Worm (Caenorhabditis elegans) whole organism, L1 larva: Measurements from ENCODE around the gene F10C1.23.

ENCODE experiments used
- C16A3.4 ChIP-seq: fragments of 150-350 bp; optimal IDR thresholded peaks from 2 replicates; lab custom pipeline; 2014; ENCODE audit warnings: missing biosample characterization, missing genetic modification characterization
- Y116A8C.19 ChIP-seq: sonication (generic microtip); optimal IDR thresholded peaks from 2 replicates; lab custom pipeline; 2016; ENCODE audit warnings: missing compliant biosample characterization, missing genetic modification characterization, borderline replicate concordance
- aha-1 ChIP-seq: fragments of 150-350 bp; optimal IDR thresholded peaks from 2 replicates; lab custom pipeline; 2014; ENCODE audit warnings: missing biosample characterization, missing genetic modification characterization
- aly-2 ChIP-seq: fragments of 150-350 bp; optimal IDR thresholded peaks from 2 replicates; lab custom pipeline; 2014; ENCODE audit warnings: missing biosample characterization, missing genetic modification characterization
- ceh-63 ChIP-seq: fragments of 200-800 bp; sonication (Bioruptor generic); optimal IDR thresholded peaks from 2 replicates; lab custom pipeline; 2018; ENCODE audit warnings: mild to moderate bottlenecking, missing genetic modification characterization, missing compliant biosample characterization
- ceh-8 ChIP-seq: fragments of 200-800 bp; sonication (Bioruptor generic); optimal IDR thresholded peaks from 2 replicates; lab custom pipeline; 2018; ENCODE audit warnings: mild to moderate bottlenecking, missing genetic modification characterization, moderate library complexity, missing compliant biosample characterization
- ceh-82 ChIP-seq, 3 experiments: fragments of 150-350 bp in 1 of 3; sonication (generic microtip) in 2 of 3; optimal IDR thresholded peaks; 2 replicates each; lab custom pipeline; 2014 to 2017; ENCODE audit warnings: missing biosample characterization in 3 of 3, missing genetic modification characterization in 3 of 3
- dpl-1 ChIP-seq, 3 experiments: fragments of 150-350 bp in 2 of 3; sonication (generic microtip) in 1 of 3; optimal IDR thresholded peaks; 2 replicates each; lab custom pipeline; 2014 to 2017; ENCODE audit warnings: missing biosample characterization in 3 of 3, missing genetic modification characterization in 3 of 3, missing genetic modification reagents in 3 of 3
- efl-1 ChIP-seq, 4 experiments: fragments of 150-350 bp; optimal IDR thresholded peaks in 3 of 4; peaks in 1 of 4; 1 replicate in 1 of 4; 2 replicates in 3 of 4; lab custom pipeline; 2014; ENCODE audit warnings: missing biosample characterization in 2 of 4, missing genetic modification characterization in 2 of 4, missing genetic modification reagents in 2 of 4
- egl-27 ChIP-seq, 2 experiments: fragments of 150-350 bp in 1 of 2; sonication (generic microtip); optimal IDR thresholded peaks; 3 replicates each; lab custom pipeline; 2017 to 2018; ENCODE audit warnings: missing biosample characterization in 2 of 2, missing genetic modification characterization in 2 of 2, missing genetic modification reagents in 2 of 2
- ets-5 ChIP-seq: fragments of 200-800 bp; sonication (Bioruptor generic); IDR thresholded peaks from 2 replicates; pipeline ENCODE4 v1.3.6; 2022; ENCODE audit warnings: missing genetic modification characterization, missing compliant biosample characterization
- fkh-10 ChIP-seq: sonication (generic microtip); optimal IDR thresholded peaks from 2 replicates; lab custom pipeline; 2017; ENCODE audit warnings: missing biosample characterization, missing genetic modification reagents, missing genetic modification characterization
- fkh-8 ChIP-seq: sonication (generic microtip); optimal IDR thresholded peaks from 2 replicates; lab custom pipeline; 2016; ENCODE audit warnings: mild to moderate bottlenecking, missing genetic modification characterization, missing compliant biosample characterization
- fos-1 ChIP-seq: fragments of 150-350 bp; optimal IDR thresholded peaks from 2 replicates; lab custom pipeline; 2014; ENCODE audit warnings: missing biosample characterization, missing genetic modification characterization
- hlh-4 ChIP-seq: sonication (generic microtip); optimal IDR thresholded peaks from 2 replicates; lab custom pipeline; 2016; ENCODE audit warnings: mild to moderate bottlenecking, missing genetic modification characterization, missing compliant biosample characterization
- isw-1 ChIP-seq: fragments of 200-800 bp; sonication (Bioruptor generic); IDR thresholded peaks from 2 replicates; pipeline ENCODE4 v1.3.6; 2022; ENCODE audit warnings: missing genetic modification characterization, missing compliant biosample characterization
- lin-13 ChIP-seq: fragments of 150-350 bp; optimal IDR thresholded peaks from 2 replicates; lab custom pipeline; 2014; ENCODE audit warnings: missing biosample characterization, missing genetic modification reagents, missing genetic modification characterization
- lin-14 ChIP-seq: fragments of 200-800 bp; sonication (Bioruptor generic); optimal IDR thresholded peaks from 2 replicates; lab custom pipeline; 2018; ENCODE audit warnings: mild to moderate bottlenecking, missing genetic modification characterization, moderate library complexity, missing compliant biosample characterization
- lin-15B ChIP-seq: fragments of 150-350 bp; sonication (generic microtip); optimal IDR thresholded peaks from 3 replicates; lab custom pipeline; 2014; ENCODE audit warnings: missing biosample characterization, missing genetic modification characterization
- lin-39 ChIP-seq: fragments of 150-350 bp; optimal IDR thresholded peaks from 2 replicates; lab custom pipeline; 2014; ENCODE audit warnings: missing biosample characterization, missing genetic modification reagents, missing genetic modification characterization
- lsy-2 ChIP-seq, 2 experiments: fragments of 150-350 bp; optimal IDR thresholded peaks; 2 replicates each; lab custom pipeline; 2014; ENCODE audit warnings: missing biosample characterization in 2 of 2, missing genetic modification characterization in 2 of 2
- mab-9 ChIP-seq: fragments of 200-800 bp; sonication (Bioruptor generic); IDR thresholded peaks from 2 replicates; pipeline ENCODE4 v1.3.6; 2022; ENCODE audit warnings: missing genetic modification reagents, missing genetic modification characterization, missing compliant biosample characterization
- mep-1 ChIP-seq: fragments of 150-350 bp; optimal IDR thresholded peaks from 2 replicates; lab custom pipeline; 2014; ENCODE audit warnings: missing biosample characterization, missing genetic modification characterization
- nhr-11 ChIP-seq: fragments of 150-350 bp; optimal IDR thresholded peaks from 2 replicates; lab custom pipeline; 2014; ENCODE audit warnings: missing biosample characterization, missing genetic modification characterization
- nhr-12 ChIP-seq: sonication (generic microtip); optimal IDR thresholded peaks from 2 replicates; lab custom pipeline; 2017; ENCODE audit warnings: missing biosample characterization, missing genetic modification characterization
- nhr-20 ChIP-seq: sonication (generic microtip); optimal IDR thresholded peaks from 2 replicates; lab custom pipeline; 2016; ENCODE audit warnings: mild to moderate bottlenecking, missing genetic modification characterization, missing compliant biosample characterization
- nhr-28 ChIP-seq: fragments of 150-350 bp; optimal IDR thresholded peaks from 2 replicates; lab custom pipeline; 2014; ENCODE audit warnings: missing biosample characterization, missing genetic modification characterization
- nhr-47 ChIP-seq: sonication (generic microtip); optimal IDR thresholded peaks from 2 replicates; lab custom pipeline; 2016; ENCODE audit warnings: mild to moderate bottlenecking, missing genetic modification characterization, moderate library complexity, missing compliant biosample characterization
- nhr-71 ChIP-seq: sonication (generic microtip); optimal IDR thresholded peaks from 2 replicates; lab custom pipeline; 2016; ENCODE audit warnings: mild to moderate bottlenecking, missing genetic modification characterization, moderate library complexity, missing compliant biosample characterization
- nhr-90 ChIP-seq: sonication (generic microtip); optimal IDR thresholded peaks from 2 replicates; lab custom pipeline; 2016; ENCODE audit warnings: mild to moderate bottlenecking, missing genetic modification characterization, missing compliant biosample characterization; ENCODE audit not compliant: poor library complexity
- pag-3 ChIP-seq: sonication (generic microtip); optimal IDR thresholded peaks from 2 replicates; lab custom pipeline; 2017; ENCODE audit warnings: missing genetic modification characterization, mild to moderate bottlenecking, missing compliant biosample characterization, antibody characterized with exemption, borderline replicate concordance; ENCODE audit not compliant: insufficient read depth
- pax-3 ChIP-seq: fragments of 200-800 bp; sonication (Bioruptor generic); optimal IDR thresholded peaks from 2 replicates; lab custom pipeline; 2018; ENCODE audit warnings: mild to moderate bottlenecking, missing genetic modification characterization, moderate library complexity, missing compliant biosample characterization
- rnt-1 ChIP-seq: sonication (generic microtip); optimal IDR thresholded peaks from 2 replicates; lab custom pipeline; 2016; ENCODE audit warnings: mild to moderate bottlenecking, missing genetic modification characterization, moderate library complexity, missing compliant biosample characterization
- snpc-4 ChIP-seq: fragments of 150-350 bp; optimal IDR thresholded peaks from 2 replicates; lab custom pipeline; 2014; ENCODE audit warnings: missing biosample characterization, missing genetic modification characterization
- snu-23 ChIP-seq: sonication (generic microtip); optimal IDR thresholded peaks from 2 replicates; lab custom pipeline; 2016; ENCODE audit warnings: missing genetic modification characterization, missing compliant biosample characterization
- sup-37 ChIP-seq: fragments of 200-800 bp; sonication (Bioruptor generic); optimal IDR thresholded peaks from 2 replicates; lab custom pipeline; 2018; ENCODE audit warnings: mild to moderate bottlenecking, missing genetic modification characterization, missing compliant biosample characterization
- swsn-7 ChIP-seq: sonication (generic microtip); optimal IDR thresholded peaks from 2 replicates; lab custom pipeline; 2016; ENCODE audit warnings: missing genetic modification characterization, missing compliant biosample characterization
- unc-130 ChIP-seq: fragments of 150-350 bp; optimal IDR thresholded peaks from 2 replicates; lab custom pipeline; 2017; ENCODE audit warnings: missing biosample characterization, missing genetic modification characterization, inconsistent platforms
- zag-1 ChIP-seq: fragments of 150-350 bp; optimal IDR thresholded peaks from 2 replicates; lab custom pipeline; 2014; ENCODE audit warnings: missing biosample characterization, missing genetic modification characterization
- zip-4 ChIP-seq: fragments of 200-800 bp; sonication (Bioruptor generic); optimal IDR thresholded peaks from 2 replicates; lab custom pipeline; 2018; ENCODE audit warnings: mild to moderate bottlenecking, missing genetic modification characterization, moderate library complexity, missing compliant biosample characterization
- ztf-4 ChIP-seq: fragments of 150-350 bp; optimal IDR thresholded peaks from 2 replicates; lab custom pipeline; 2014; ENCODE audit warnings: missing biosample characterization, missing genetic modification characterization

Gene F10C1.23

ce11 chrII:5772547-5773142 is 14.8 kb downstream of the F10C1.23 start (continued):
- peak; percentile 63 for TF ChIP-seq nhr-47 (tag; lab: Kevin White, UChicago)

ce11 chrII:5774120-5774519 is 16.3 kb downstream of the F10C1.23 start, which contains the start of the genes dmd-5 and F10C1.1:
Gene dmd-5 (minus strand): TSS chrII:5774220.
Gene F10C1.1 (plus strand): TSS chrII:5774229.
- TF ChIP-seq ztf-4 (tag; lab: Kevin White, UChicago): no peak
- TF ChIP-seq egl-27 (tag; optimal IDR thresholded peaks at IDR 0.05; lab: Kevin White, UChicago): no peak
- TF ChIP-seq zag-1 (tag; lab: Kevin White, UChicago): no peak
- TF ChIP-seq nhr-20: no peak
- no peak for TF ChIP-seq ceh-8 (GFP tag; lab: Kevin White, UChicago)
- TF ChIP-seq snu-23: no peak
- TF ChIP-seq fkh-10: no peak
- TF ChIP-seq lsy-2 (tag; optimal IDR thresholded peaks at IDR 0.05; lab: Kevin White, UChicago): no peak
- TF ChIP-seq nhr-11 (tag; lab: Kevin White, UChicago): no peak
- no peak for TF ChIP-seq ets-5 (GFP tag; lab: Robert Waterston, UW)
- TF ChIP-seq aha-1 (tag; lab: Kevin White, UChicago): no peak
- TF ChIP-seq hlh-4 (tag; lab: Kevin White, UChicago): no peak
- no peak for TF ChIP-seq pag-3 (tag; lab: Kevin White, UChicago)
- no peak for TF ChIP-seq lin-13 (GFP tag; lab: Kevin White, UChicago)
- TF ChIP-seq, all 84 proteins: peak for 0

- TF ChIP-seq fos-1 (tag; lab: Kevin White, UChicago): no peak
- peak; percentile 62 for TF ChIP-seq pax-3 (tag; lab: Kevin White, UChicago)
- TF ChIP-seq fkh-8 (tag; lab: Kevin White, UChicago): peak; percentile 53
- peak; percentile 21 for TF ChIP-seq nhr-71 (tag; lab: Kevin White, UChicago)
Observed at ce11 chrII:5774879-5775278, 17.0 kb downstream of the F10C1.23 start.

ce11 chrII:5777372-5777771 is 19.5 kb downstream of the F10C1.23 start:
- TF ChIP-seq Y116A8C.19 (tag; lab: Kevin White, UChicago) (no peak), mab-9 (GFP tag; lab: Robert Waterston, UW) (no peak), ets-5 (GFP tag; lab: Robert Waterston, UW) (no peak), nhr-71 (tag; lab: Kevin White, UChicago) (no peak), ceh-63 (GFP tag; lab: Kevin White, UChicago) (no peak), zip-4 (no peak), nhr-28 (tag; lab: Kevin White, UChicago) (no peak), isw-1 (no peak), lin-39 (tag; lab: Kevin White, UChicago) (no peak), nhr-90 (no peak), fkh-8 (tag; lab: Kevin White, UChicago) (no peak), C16A3.4 (no peak), unc-130 (tag; lab: Kevin White, UChicago) (no peak), ceh-8 (GFP tag; lab: Kevin White, UChicago) (no peak), sup-37 (GFP tag; lab: Kevin White, UChicago) (no peak), snpc-4 (tag; lab: Kevin White, UChicago) (no peak), aly-2 (no peak), zag-1 (tag; lab: Kevin White, UChicago) (no peak), nhr-47 (tag; lab: Kevin White, UChicago) (no peak), nhr-12 (no peak)

- TF ChIP-seq nhr-28 (tag; lab: Kevin White, UChicago) (no peak), snu-23 (peak; percentile 48), lin-14 (peak; percentile 88), aha-1 (tag; lab: Kevin White, UChicago) (no peak), lin-15B (tag; lab: Kevin White, UChicago) (no peak), lsy-2 (tag; optimal IDR thresholded peaks at IDR 0.05; lab: Kevin White, UChicago) (peak; percentile 10 to 53), isw-1 (0 out of 2 replicates have a peak, but pooled peaks have one; percentile 4), fkh-8 (tag; lab: Kevin White, UChicago) (peak; percentile 47), ceh-82 (tag; optimal IDR thresholded peaks at IDR 0.05; lab: Kevin White, UChicago) (peak in 2 of 3 experiments; percentile 22 to 55), nhr-71 (tag; lab: Kevin White, UChicago) (peak; percentile 51), swsn-7 (tag; lab: Kevin White, UChicago) (peak; percentile 38), efl-1 (optimal IDR thresholded peaks at IDR 0.05; lab: Kevin White, UChicago) (peak; percentile 10 to 44), efl-1 (GFP tag; optimal IDR thresholded peaks at IDR 0.05 in 1 of 2; lab: Kevin White, UChicago) (no peak), dpl-1 (GFP tag; optimal IDR thresholded peaks at IDR 0.05; lab: Kevin White, UChicago) (peak in 1 of 3 experiments; percentile 3), pax-3 (tag; lab: Kevin White, UChicago) (no peak), ceh-63 (GFP tag; lab: Kevin White, UChicago) (peak; percentile 9), rnt-1 (tag; lab: Kevin White, UChicago) (peak; percentile 36), fos-1 (tag; lab: Kevin White, UChicago) (peak; percentile 34), mep-1 (tag; lab: Kevin White, UChicago) (peak; percentile 52)
Observed at ce11 chrII:5779866-5780265, 22.0 kb downstream of the F10C1.23 start.
